Worm (Caenorhabditis elegans) whole organism, mixed stage, embryonic: Measurements from ENCODE around the gene F16B4.7.

Experiments used
- M03D4.4 ChIP-seq: sonication (generic microtip); optimal IDR thresholded peaks from 2 replicates; lab custom pipeline; 2017; ENCODE audit warnings: mild to moderate bottlenecking, missing genetic modification characterization, missing compliant biosample characterization
- bed-3 ChIP-seq: fragments of 200-800 bp; sonication (Bioruptor generic); optimal IDR thresholded peaks from 3 replicates; lab custom pipeline; 2018; ENCODE audit warnings: mild to moderate bottlenecking, missing genetic modification characterization, moderate library complexity, missing compliant biosample characterization
- blmp-1 ChIP-seq: fragments of 150-350 bp; optimal IDR thresholded peaks from 2 replicates; lab custom pipeline; 2014; ENCODE audit warnings: missing biosample characterization, missing genetic modification characterization
- ceh-39 ChIP-seq: fragments of 150-350 bp; optimal IDR thresholded peaks from 2 replicates; lab custom pipeline; 2014; ENCODE audit warnings: missing biosample characterization, missing genetic modification characterization
- ceh-43 ChIP-seq: fragments of 200-800 bp; sonication (Bioruptor generic); optimal IDR thresholded peaks from 2 replicates; lab custom pipeline; 2018; ENCODE audit warnings: mild to moderate bottlenecking, missing genetic modification characterization, moderate library complexity, missing compliant biosample characterization
- ceh-83 ChIP-seq: fragments of 200-800 bp; sonication (Bioruptor generic); optimal IDR thresholded peaks from 2 replicates; lab custom pipeline; 2018; ENCODE audit warnings: mild to moderate bottlenecking, missing genetic modification characterization, missing compliant biosample characterization
- ces-1 ChIP-seq: fragments of 150-350 bp; optimal IDR thresholded peaks from 2 replicates; lab custom pipeline; 2014; ENCODE audit warnings: missing biosample characterization, missing genetic modification reagents, missing genetic modification characterization
- cnd-1 ChIP-seq: fragments of 200-800 bp; sonication (Bioruptor generic); optimal IDR thresholded peaks from 2 replicates; lab custom pipeline; 2018; ENCODE audit warnings: mild to moderate bottlenecking, missing genetic modification characterization, missing compliant biosample characterization
- drap-1 ChIP-seq: fragments of 200-800 bp; sonication (Bioruptor generic); optimal IDR thresholded peaks from 3 replicates; lab custom pipeline; 2018; ENCODE audit warnings: mild to moderate bottlenecking, missing genetic modification characterization, missing compliant biosample characterization
- flh-1 ChIP-seq: fragments of 200-800 bp; sonication (Bioruptor generic); optimal IDR thresholded peaks from 2 replicates; lab custom pipeline; 2018; ENCODE audit warnings: mild to moderate bottlenecking, missing genetic modification characterization, moderate library complexity, missing compliant biosample characterization
- ham-2 ChIP-seq: fragments of 200-800 bp; sonication (Bioruptor generic); optimal IDR thresholded peaks from 2 replicates; lab custom pipeline; 2018; ENCODE audit warnings: mild to moderate bottlenecking, missing genetic modification characterization, missing compliant biosample characterization
- hlh-1 ChIP-seq: fragments of 150-350 bp; optimal IDR thresholded peaks from 2 replicates; lab custom pipeline; 2014; ENCODE audit warnings: missing biosample characterization, missing genetic modification reagents, missing genetic modification characterization
- lin-13 ChIP-seq: fragments of 150-350 bp; optimal IDR thresholded peaks from 2 replicates; lab custom pipeline; 2014; ENCODE audit warnings: missing biosample characterization, missing genetic modification characterization
- lin-32 ChIP-seq: fragments of 200-800 bp; sonication (Bioruptor generic); optimal IDR thresholded peaks from 2 replicates; lab custom pipeline; 2018; ENCODE audit warnings: mild to moderate bottlenecking, missing genetic modification characterization, missing compliant biosample characterization
- lsy-2 ChIP-seq: fragments of 150-350 bp; optimal IDR thresholded peaks from 2 replicates; lab custom pipeline; 2014; ENCODE audit warnings: missing biosample characterization, missing genetic modification characterization
- mab-5 ChIP-seq: fragments of 150-350 bp; optimal IDR thresholded peaks from 2 replicates; lab custom pipeline; 2014; ENCODE audit warnings: missing biosample characterization, missing genetic modification characterization
- mep-1 ChIP-seq: fragments of 150-350 bp; optimal IDR thresholded peaks from 2 replicates; lab custom pipeline; 2017; ENCODE audit warnings: missing biosample characterization, missing genetic modification reagents, missing genetic modification characterization, inconsistent platforms
- mls-2 ChIP-seq: sonication (generic microtip); optimal IDR thresholded peaks from 2 replicates; lab custom pipeline; 2016; ENCODE audit warnings: mild to moderate bottlenecking, missing genetic modification characterization, moderate library complexity, missing compliant biosample characterization
- nhr-12 ChIP-seq: fragments of 150-350 bp; optimal IDR thresholded peaks from 2 replicates; lab custom pipeline; 2014; ENCODE audit warnings: missing biosample characterization, missing genetic modification characterization
- nhr-2 ChIP-seq: fragments of 150-350 bp; optimal IDR thresholded peaks from 2 replicates; lab custom pipeline; 2014; ENCODE audit warnings: missing biosample characterization, missing genetic modification characterization
- nhr-237 ChIP-seq: fragments of 150-350 bp; optimal IDR thresholded peaks from 2 replicates; lab custom pipeline; 2014; ENCODE audit warnings: missing biosample characterization, missing genetic modification characterization
- nhr-28 ChIP-seq: fragments of 150-350 bp; optimal IDR thresholded peaks from 2 replicates; lab custom pipeline; 2014; ENCODE audit warnings: missing biosample characterization, missing genetic modification characterization
- nhr-76 ChIP-seq: sonication (generic microtip); optimal IDR thresholded peaks from 2 replicates; lab custom pipeline; 2017; ENCODE audit warnings: missing biosample characterization, missing genetic modification characterization
- pha-4 ChIP-seq: fragments of 150-350 bp; optimal IDR thresholded peaks from 2 replicates; lab custom pipeline; 2018; ENCODE audit warnings: missing biosample characterization, missing genetic modification reagents, missing genetic modification characterization
- sem-2 ChIP-seq: fragments of 200-800 bp; sonication (Bioruptor generic); optimal IDR thresholded peaks from 2 replicates; lab custom pipeline; 2018; ENCODE audit warnings: mild to moderate bottlenecking, missing genetic modification characterization, missing compliant biosample characterization
- snpc-4 ChIP-seq: fragments of 150-350 bp; optimal IDR thresholded peaks from 2 replicates; lab custom pipeline; 2014; ENCODE audit warnings: missing biosample characterization, missing genetic modification characterization
- sptf-1 ChIP-seq: sonication (generic microtip); optimal IDR thresholded peaks from 2 replicates; lab custom pipeline; 2017; ENCODE audit warnings: mild to moderate bottlenecking, missing genetic modification characterization, moderate library complexity, missing compliant biosample characterization
- unc-120 ChIP-seq: sonication (generic microtip); optimal IDR thresholded peaks from 2 replicates; lab custom pipeline; 2017; ENCODE audit warnings: missing genetic modification characterization, missing compliant biosample characterization; ENCODE audit not compliant: poor library complexity, severe bottlenecking
- unc-39 ChIP-seq: fragments of 150-350 bp; optimal IDR thresholded peaks from 2 replicates; lab custom pipeline; 2014; ENCODE audit warnings: missing biosample characterization, missing genetic modification characterization
- unc-62 ChIP-seq: fragments of 150-350 bp; optimal IDR thresholded peaks from 2 replicates; lab custom pipeline; 2014; ENCODE audit warnings: missing biosample characterization, missing genetic modification reagents, missing genetic modification characterization
- zip-8 ChIP-seq: fragments of 150-350 bp; optimal IDR thresholded peaks from 2 replicates; lab custom pipeline; 2014; ENCODE audit warnings: missing biosample characterization, missing genetic modification characterization
- ztf-11 ChIP-seq: fragments of 150-350 bp; optimal IDR thresholded peaks from 2 replicates; lab custom pipeline; 2014; ENCODE audit warnings: missing biosample characterization, missing genetic modification characterization

The F16B4.7 gene

ce11 chrV:1614726-1615125 is 29.2 kb downstream of the F16B4.7 start, which contains the start of gene srbc-41:
Gene srbc-41 (minus strand): TSS chrV:1614826.
- no peak for TF ChIP-seq cnd-1 (tag; lab: Kevin White, UChicago)
- TF ChIP-seq unc-120 (tag; lab: Kevin White, UChicago): no peak
- no peak for TF ChIP-seq lin-13
- TF ChIP-seq unc-39 (tag; lab: Kevin White, UChicago): no peak
- TF ChIP-seq ham-2: no peak
- TF ChIP-seq ceh-39 (tag; lab: Kevin White, UChicago): no peak
- no peak for TF ChIP-seq lsy-2 (tag; lab: Kevin White, UChicago)
- TF ChIP-seq sem-2: no peak
- TF ChIP-seq ztf-11 (tag; lab: Kevin White, UChicago): no peak
- TF ChIP-seq hlh-1 (tag; lab: Kevin White, UChicago): no peak
- TF ChIP-seq M03D4.4 (tag; lab: Kevin White, UChicago): no peak
- no peak for TF ChIP-seq mab-5
- TF ChIP-seq lin-32 (GFP tag; lab: Kevin White, UChicago): no peak
- no peak for TF ChIP-seq bed-3 (GFP tag; lab: Kevin White, UChicago)
- TF ChIP-seq flh-1: no peak
- TF ChIP-seq ceh-83: no peak
- no peak for TF ChIP-seq mep-1 (tag; lab: Kevin White, UChicago)
- no peak for TF ChIP-seq mls-2 (tag; lab: Kevin White, UChicago)
- no peak for TF ChIP-seq nhr-2

ce11 chrV:1618760-1619159 is 33.2 kb downstream of the F16B4.7 start, which contains the start of gene nhr-179:
Gene nhr-179 (minus strand): TSS chrV:1618860.
- TF ChIP-seq nhr-28 (tag; lab: Kevin White, UChicago) (no peak), ceh-43 (no peak), blmp-1 (tag; lab: Kevin White, UChicago) (no peak), ceh-83 (no peak), unc-62 (GFP tag; lab: Kevin White, UChicago) (no peak), nhr-76 (tag; lab: Kevin White, UChicago) (no peak), lin-32 (GFP tag; lab: Kevin White, UChicago) (no peak), ceh-39 (tag; lab: Kevin White, UChicago) (no peak), mep-1 (tag; lab: Kevin White, UChicago) (no peak), nhr-2 (no peak), zip-8 (no peak), nhr-12 (tag; lab: Kevin White, UChicago) (no peak), flh-1 (no peak), drap-1 (GFP tag; lab: Kevin White, UChicago) (no peak), sptf-1 (no peak), M03D4.4 (tag; lab: Kevin White, UChicago) (no peak), nhr-237 (tag; lab: Kevin White, UChicago) (no peak), hlh-1 (tag; lab: Kevin White, UChicago) (no peak), ztf-11 (tag; lab: Kevin White, UChicago) (no peak)

ce11 chrV:1620537-1620936 is 35.0 kb downstream of the F16B4.7 start:
- TF ChIP-seq lin-32 (GFP tag; lab: Kevin White, UChicago) (no peak), ceh-83 (no peak), bed-3 (GFP tag; lab: Kevin White, UChicago) (no peak), nhr-2 (no peak), snpc-4 (tag; lab: Kevin White, UChicago) (no peak)

- TF ChIP-seq sem-2: no peak
- TF ChIP-seq hlh-1 (tag; lab: Kevin White, UChicago): no peak
- no peak for TF ChIP-seq nhr-2
- TF ChIP-seq, all 35 proteins: peak for 0
Measured at ce11 chrV:1621494-1621893, 36.0 kb downstream of the F16B4.7 start, which contains the start of gene nhr-117. Gene nhr-117 (minus strand): TSS chrV:1621520.

ce11 chrV:1623429-1623828 is 37.9 kb downstream of the F16B4.7 start:
- TF ChIP-seq hlh-1 (tag; lab: Kevin White, UChicago): no peak
- no peak for TF ChIP-seq ces-1 (GFP tag; lab: Kevin White, UChicago)
- TF ChIP-seq sem-2: no peak
- no peak for TF ChIP-seq ham-2
- TF ChIP-seq lin-32 (GFP tag; lab: Kevin White, UChicago): no peak
- TF ChIP-seq ztf-11 (tag; lab: Kevin White, UChicago): no peak
- TF ChIP-seq nhr-2: no peak
- TF ChIP-seq nhr-237 (tag; lab: Kevin White, UChicago): no peak
- TF ChIP-seq pha-4 (tag; lab: Kevin White, UChicago): no peak
- no peak for TF ChIP-seq blmp-1 (tag; lab: Kevin White, UChicago)
- no peak for TF ChIP-seq snpc-4 (tag; lab: Kevin White, UChicago)
- TF ChIP-seq ceh-43: no peak
- no peak for TF ChIP-seq sptf-1
- no peak for TF ChIP-seq unc-62 (GFP tag; lab: Kevin White, UChicago)
- no peak for TF ChIP-seq unc-120 (tag; lab: Kevin White, UChicago)
- no peak for TF ChIP-seq mab-5
